Worm (Caenorhabditis elegans): ENCODE data around the gene F38A6.5.

Gene F38A6.5

ce11 chrV:20807038-20807437 is 33.5 kb upstream of the F38A6.5 start, which contains the start of gene Y44A6D.6:
Y44A6D.6 (plus strand) TSS chrV:20807338.
- no peak for TF ChIP-seq ham-2 (GFP tag; optimal IDR thresholded peaks at IDR 0.05)
- TF ChIP-seq sem-2 (GFP tag; optimal IDR thresholded peaks at IDR 0.05): no peak
- TF ChIP-seq lin-13 (tag; optimal IDR thresholded peaks at IDR 0.05): no peak
- TF ChIP-seq elt-1 (tag; optimal IDR thresholded peaks at IDR 0.05; ENCODE audit: borderline replicate concordance, insufficient read depth): no peak
- TF ChIP-seq nhr-28 (tag; optimal IDR thresholded peaks at IDR 0.05): no peak
- TF ChIP-seq ces-1 (GFP tag; optimal IDR thresholded peaks at IDR 0.05): no peak
- TF ChIP-seq ztf-11 (tag; optimal IDR thresholded peaks at IDR 0.05): no peak
- TF ChIP-seq nhr-12 (tag; optimal IDR thresholded peaks at IDR 0.05): no peak
- TF ChIP-seq hlh-1 (tag; optimal IDR thresholded peaks at IDR 0.05): no peak
- no peak for TF ChIP-seq ceh-39 (tag; optimal IDR thresholded peaks at IDR 0.05)
- no peak for TF ChIP-seq unc-120 (tag; optimal IDR thresholded peaks at IDR 0.05; ENCODE audit: poor library complexity, severe bottlenecking)
- TF ChIP-seq snpc-4 (tag; optimal IDR thresholded peaks at IDR 0.05): no peak
- TF ChIP-seq sptf-1 (tag; optimal IDR thresholded peaks at IDR 0.05): no peak

ce11 chrV:20802906-20803305 is 29.4 kb upstream of the F38A6.5 start, which contains the start of gene Y44A6D.5:
Y44A6D.5 (minus strand) TSS chrV:20803006.
- TF ChIP-seq tbx-8 (GFP tag; optimal IDR thresholded peaks at IDR 0.05) (no peak), hlh-1 (tag; optimal IDR thresholded peaks at IDR 0.05) (no peak), bed-3 (GFP tag; optimal IDR thresholded peaks at IDR 0.05) (no peak), nhr-12 (tag; optimal IDR thresholded peaks at IDR 0.05) (no peak), cnd-1 (tag; optimal IDR thresholded peaks at IDR 0.05) (no peak), M03D4.4 (tag; optimal IDR thresholded peaks at IDR 0.05) (no peak), unc-39 (tag; optimal IDR thresholded peaks at IDR 0.05) (no peak), ceh-39 (tag; optimal IDR thresholded peaks at IDR 0.05) (no peak), mep-1 (tag; optimal IDR thresholded peaks at IDR 0.05) (no peak), nhr-2 (tag; optimal IDR thresholded peaks at IDR 0.05) (no peak), ceh-83 (GFP tag; optimal IDR thresholded peaks at IDR 0.05) (no peak), ces-1 (GFP tag; optimal IDR thresholded peaks at IDR 0.05) (no peak), sptf-1 (tag; optimal IDR thresholded peaks at IDR 0.05) (no peak)

DNA sequence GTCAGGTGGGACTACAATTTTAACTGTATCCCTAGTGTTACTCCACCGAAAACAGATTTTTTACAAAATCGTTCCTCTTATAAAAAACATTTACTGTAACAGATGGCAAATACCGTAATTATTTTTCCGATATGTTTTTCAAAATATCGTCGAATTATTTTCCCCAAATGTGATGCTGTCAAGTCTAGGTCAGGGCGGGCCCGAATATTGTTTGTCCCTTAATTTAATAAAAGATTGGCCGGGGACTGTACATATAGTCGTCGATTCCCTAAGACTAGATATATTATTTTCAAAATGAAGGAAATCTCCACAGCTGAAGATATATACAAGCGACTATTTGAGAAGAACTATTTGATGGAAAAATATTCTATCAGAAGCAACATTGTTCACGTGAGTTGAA is 24.4 kb upstream of the F38A6.5 start, which contains the start of gene sdf-9:
Gene sdf-9 (plus strand): TSS at position 301 of the 400 bp plus-strand sequence.
- TF ChIP-seq ceh-43 (GFP tag; optimal IDR thresholded peaks at IDR 0.05) (no peak), hlh-1 (tag; optimal IDR thresholded peaks at IDR 0.05) (no peak), elt-1 (tag; optimal IDR thresholded peaks at IDR 0.05; ENCODE audit: borderline replicate concordance, insufficient read depth) (no peak), ceh-39 (tag; optimal IDR thresholded peaks at IDR 0.05) (no peak), mab-5 (tag; optimal IDR thresholded peaks at IDR 0.05) (no peak), mls-2 (tag; optimal IDR thresholded peaks at IDR 0.05) (no peak), lsy-2 (tag; optimal IDR thresholded peaks at IDR 0.05) (no peak), ceh-83 (GFP tag; optimal IDR thresholded peaks at IDR 0.05) (no peak), blmp-1 (tag; optimal IDR thresholded peaks at IDR 0.05) (no peak), unc-39 (tag; optimal IDR thresholded peaks at IDR 0.05) (no peak), mep-1 (tag; optimal IDR thresholded peaks at IDR 0.05) (no peak), lin-32 (GFP tag; optimal IDR thresholded peaks at IDR 0.05) (no peak), nhr-12 (tag; optimal IDR thresholded peaks at IDR 0.05) (no peak), cnd-1 (tag; optimal IDR thresholded peaks at IDR 0.05) (no peak), lin-13 (tag; optimal IDR thresholded peaks at IDR 0.05) (no peak), nhr-2 (tag; optimal IDR thresholded peaks at IDR 0.05) (no peak), zip-8 (tag; optimal IDR thresholded peaks at IDR 0.05) (no peak), flh-1 (GFP tag; optimal IDR thresholded peaks at IDR 0.05) (no peak)

ce11 chrV:20793761-20794160 is 20.2 kb upstream of the F38A6.5 start:
- peak; percentile 41 for TF ChIP-seq drap-1 (GFP tag; optimal IDR thresholded peaks at IDR 0.05)
- TF ChIP-seq hlh-1 (tag; optimal IDR thresholded peaks at IDR 0.05): peak; percentile 93
- TF ChIP-seq ham-2 (GFP tag; optimal IDR thresholded peaks at IDR 0.05): no peak
- no peak for TF ChIP-seq elt-1 (tag; optimal IDR thresholded peaks at IDR 0.05; ENCODE audit: borderline replicate concordance, insufficient read depth)
- TF ChIP-seq flh-1 (GFP tag; optimal IDR thresholded peaks at IDR 0.05): no peak
- TF ChIP-seq mep-1 (tag; optimal IDR thresholded peaks at IDR 0.05): no peak
- no peak for TF ChIP-seq elt-3 (tag; optimal IDR thresholded peaks at IDR 0.05)
- TF ChIP-seq ztf-11 (tag; optimal IDR thresholded peaks at IDR 0.05): no peak
- no peak for TF ChIP-seq nhr-76 (tag; optimal IDR thresholded peaks at IDR 0.05)
- no peak for TF ChIP-seq nhr-2 (tag; optimal IDR thresholded peaks at IDR 0.05)
- no peak for TF ChIP-seq sptf-1 (tag; optimal IDR thresholded peaks at IDR 0.05)
- TF ChIP-seq ces-1 (GFP tag; optimal IDR thresholded peaks at IDR 0.05): no peak
- peak; percentile 72 for TF ChIP-seq unc-120 (tag; optimal IDR thresholded peaks at IDR 0.05; ENCODE audit: poor library complexity, severe bottlenecking)
- peak; percentile 18 for TF ChIP-seq unc-62 (GFP tag; optimal IDR thresholded peaks at IDR 0.05)
- TF ChIP-seq ceh-39 (tag; optimal IDR thresholded peaks at IDR 0.05): no peak
